Worm (Caenorhabditis elegans) whole organism, mixed stage, embryonic: ENCODE data around the gene srbc-49.

Source experiments
- elt-1 ChIP-seq: sonication (generic microtip); optimal IDR thresholded peaks from 2 replicates; lab custom pipeline; 2017; ENCODE audit warnings: missing genetic modification characterization, mild to moderate bottlenecking, missing compliant biosample characterization, antibody characterized with exemption, moderate library complexity, borderline replicate concordance; ENCODE audit not compliant: insufficient read depth
- elt-3 ChIP-seq: fragments of 150-350 bp; optimal IDR thresholded peaks from 2 replicates; lab custom pipeline; 2014; ENCODE audit warnings: missing biosample characterization, missing genetic modification characterization
- lin-13 ChIP-seq: fragments of 150-350 bp; optimal IDR thresholded peaks from 2 replicates; lab custom pipeline; 2014; ENCODE audit warnings: missing biosample characterization, missing genetic modification characterization
- lin-32 ChIP-seq: fragments of 200-800 bp; sonication (Bioruptor generic); optimal IDR thresholded peaks from 2 replicates; lab custom pipeline; 2018; ENCODE audit warnings: mild to moderate bottlenecking, missing genetic modification characterization, missing compliant biosample characterization
- mep-1 ChIP-seq: fragments of 150-350 bp; optimal IDR thresholded peaks from 2 replicates; lab custom pipeline; 2017; ENCODE audit warnings: missing biosample characterization, missing genetic modification reagents, missing genetic modification characterization, inconsistent platforms
- nhr-12 ChIP-seq: fragments of 150-350 bp; optimal IDR thresholded peaks from 2 replicates; lab custom pipeline; 2014; ENCODE audit warnings: missing biosample characterization, missing genetic modification characterization
- nhr-237 ChIP-seq: fragments of 150-350 bp; optimal IDR thresholded peaks from 2 replicates; lab custom pipeline; 2014; ENCODE audit warnings: missing biosample characterization, missing genetic modification characterization
- nhr-28 ChIP-seq: fragments of 150-350 bp; optimal IDR thresholded peaks from 2 replicates; lab custom pipeline; 2014; ENCODE audit warnings: missing biosample characterization, missing genetic modification characterization
- snpc-4 ChIP-seq: fragments of 150-350 bp; optimal IDR thresholded peaks from 2 replicates; lab custom pipeline; 2014; ENCODE audit warnings: missing biosample characterization, missing genetic modification characterization
- unc-62 ChIP-seq: fragments of 150-350 bp; optimal IDR thresholded peaks from 2 replicates; lab custom pipeline; 2014; ENCODE audit warnings: missing biosample characterization, missing genetic modification reagents, missing genetic modification characterization
- ztf-11 ChIP-seq: fragments of 150-350 bp; optimal IDR thresholded peaks from 2 replicates; lab custom pipeline; 2014; ENCODE audit warnings: missing biosample characterization, missing genetic modification characterization

DNA sequence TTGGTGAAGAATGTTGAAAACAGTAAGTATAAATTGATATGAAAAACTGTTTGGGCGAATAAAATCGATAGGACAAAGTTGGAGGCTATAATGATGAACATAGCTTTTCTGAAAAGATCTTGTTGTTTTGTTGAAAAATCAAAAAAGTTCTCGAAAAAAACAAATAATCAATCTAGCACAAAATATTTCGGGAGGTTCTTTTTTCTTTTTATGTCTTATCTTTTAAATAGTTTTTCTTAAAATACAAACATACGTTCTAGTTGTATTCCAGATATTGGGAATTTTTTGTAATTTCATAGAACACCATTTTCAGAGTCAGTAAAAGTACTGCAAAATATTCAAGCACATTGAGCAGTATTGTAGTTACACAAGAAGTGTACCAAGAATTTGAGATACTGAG is 8.4 kb downstream of the srbc-49 start, which contains the start of gene srbc-55:
- TF ChIP-seq nhr-12 = no peak
- no peak for TF ChIP-seq snpc-4
- no peak for TF ChIP-seq lin-32 (GFP tag; lab: Kevin White, UChicago)
- no peak for TF ChIP-seq ztf-11
- no peak for TF ChIP-seq lin-13 (tag; lab: Kevin White, UChicago)
- no peak for TF ChIP-seq nhr-237
- TF ChIP-seq elt-3 (tag; lab: Kevin White, UChicago) = no peak
- TF ChIP-seq nhr-28 (tag; lab: Kevin White, UChicago) = no peak
- no peak for TF ChIP-seq elt-1 (tag; lab: Kevin White, UChicago)
- TF ChIP-seq unc-62 = no peak
- no peak for TF ChIP-seq mep-1 (tag; lab: Kevin White, UChicago)
